Worm (Caenorhabditis elegans) whole organism, young adult: ENCODE results near the gene C08E8.6.
A peak's percentile ranks its signal among the peaks of the same experiment; 100 is the strongest.

Experiments used
- B0019.2 ChIP-seq: fragments of 200-800 bp; sonication (Bioruptor generic); conservative IDR thresholded peaks from 2 replicates; pipeline ENCODE4 v1.3.6; 2022; ENCODE audit warnings: missing genetic modification reagents, missing genetic modification characterization, missing compliant biosample characterization
- B0035.1 ChIP-seq: sonication (generic microtip); optimal IDR thresholded peaks from 2 replicates; lab custom pipeline; 2016; ENCODE audit warnings: missing genetic modification characterization, mild to moderate bottlenecking, missing compliant biosample characterization, missing genotype, missing genetic modification reagents
- B0261.1 ChIP-seq: sonication (generic microtip); optimal IDR thresholded peaks from 2 replicates; lab custom pipeline; 2016; ENCODE audit warnings: mild to moderate bottlenecking, missing genetic modification characterization, moderate library complexity, missing compliant biosample characterization
- B0336.3 ChIP-seq: fragments of 200-800 bp; sonication (Bioruptor generic); IDR thresholded peaks from 2 replicates; pipeline ENCODE4 v1.3.6; 2022; ENCODE audit warnings: missing genetic modification characterization, missing compliant biosample characterization
- F10E7.11 ChIP-seq: sonication (generic microtip); optimal IDR thresholded peaks from 2 replicates; lab custom pipeline; 2017; ENCODE audit warnings: mild to moderate bottlenecking, missing genetic modification characterization, moderate library complexity, missing compliant biosample characterization
- F33H1.4 ChIP-seq: fragments of 200-800 bp; sonication (Bioruptor generic); IDR thresholded peaks from 2 replicates; pipeline ENCODE4 v1.3.6; 2022; ENCODE audit warnings: missing genetic modification reagents, missing genetic modification characterization, missing compliant biosample characterization
- F37B4.10 ChIP-seq: fragments of 200-800 bp; sonication (Bioruptor generic); IDR thresholded peaks from 2 replicates; pipeline ENCODE4 v1.3.6; 2022; ENCODE audit warnings: missing genetic modification characterization, missing compliant biosample characterization
- F57A8.1 ChIP-seq: fragments of 200-800 bp; sonication (Bioruptor generic); optimal IDR thresholded peaks from 2 replicates; lab custom pipeline; 2018; ENCODE audit warnings: mild to moderate bottlenecking, missing genetic modification characterization, moderate library complexity, missing compliant biosample characterization
- K12H6.12 ChIP-seq: fragments of 200-800 bp; sonication (Bioruptor generic); optimal IDR thresholded peaks from 2 replicates; lab custom pipeline; 2018; ENCODE audit warnings: mild to moderate bottlenecking, missing genetic modification characterization, missing compliant biosample characterization
- Y53G8AR.9 ChIP-seq: fragments of 200-800 bp; sonication (Bioruptor generic); conservative IDR thresholded peaks from 2 replicates; pipeline ENCODE4 v1.3.6; 2022; ENCODE audit warnings: missing genetic modification reagents, missing genetic modification characterization, missing compliant biosample characterization
- akir-1 ChIP-seq: fragments of 200-800 bp; sonication (Bioruptor generic); optimal IDR thresholded peaks from 2 replicates; lab custom pipeline; 2018; ENCODE audit warnings: mild to moderate bottlenecking, missing genetic modification characterization, moderate library complexity, missing compliant biosample characterization
- ama-1 ChIP-seq, 3 experiments: fragments of 150-350 bp in 1 of 3; sonication (generic microtip) in 2 of 3; optimal IDR thresholded peaks; 2 replicates each; lab custom pipeline; 2014 to 2018; ENCODE audit warnings: missing biosample characterization in 2 of 3, missing genetic modification characterization in 2 of 3, missing genetic modification reagents in 2 of 3
- aptf-2 ChIP-seq: fragments of 200-800 bp; sonication (Bioruptor generic); conservative IDR thresholded peaks from 2 replicates; pipeline ENCODE4 v1.3.6; 2022; ENCODE audit warnings: missing genetic modification reagents, missing genetic modification characterization, missing compliant biosample characterization
- aptf-3 ChIP-seq: fragments of 200-800 bp; sonication (Bioruptor generic); IDR thresholded peaks from 2 replicates; pipeline ENCODE4 v1.3.6; 2022; ENCODE audit warnings: missing genetic modification characterization, missing compliant biosample characterization
- athp-1 ChIP-seq: sonication (generic microtip); optimal IDR thresholded peaks from 2 replicates; lab custom pipeline; 2017; ENCODE audit warnings: mild to moderate bottlenecking, missing genetic modification characterization, missing compliant biosample characterization
- attf-3 ChIP-seq: fragments of 200-800 bp; sonication (Bioruptor generic); conservative IDR thresholded peaks from 2 replicates; pipeline ENCODE4 v1.3.6; 2022; ENCODE audit warnings: missing genetic modification reagents, missing genetic modification characterization, missing compliant biosample characterization
- attf-5 ChIP-seq: fragments of 200-800 bp; sonication (Bioruptor generic); optimal IDR thresholded peaks from 2 replicates; lab custom pipeline; 2018; ENCODE audit warnings: mild to moderate bottlenecking, missing genetic modification characterization, missing compliant biosample characterization
- ccch-3 ChIP-seq: fragments of 200-800 bp; sonication (Bioruptor generic); optimal IDR thresholded peaks from 2 replicates; lab custom pipeline; 2018; ENCODE audit warnings: mild to moderate bottlenecking, missing genetic modification characterization, missing compliant biosample characterization
- cebp-1 ChIP-seq, 2 experiments: fragments of 200-800 bp in 1 of 2; sonication (Bioruptor generic) in 1 of 2; sonication (generic microtip) in 1 of 2; IDR thresholded peaks in 1 of 2; optimal IDR thresholded peaks in 1 of 2; 2 replicates each; pipeline versions ENCODE4 v1.3.6 to Lab custom; 2017 to 2022; ENCODE audit warnings: missing compliant biosample characterization in 2 of 2, missing genetic modification characterization in 2 of 2, mild to moderate bottlenecking in 1 of 2, missing genetic modification reagents in 1 of 2, moderate library complexity in 1 of 2
- ceh-100 ChIP-seq: fragments of 200-800 bp; sonication (Bioruptor generic); IDR thresholded peaks from 2 replicates; pipeline ENCODE4 v1.3.6; 2022; ENCODE audit warnings: missing genetic modification reagents, missing genetic modification characterization, missing compliant biosample characterization
- chd-7 ChIP-seq: sonication (generic microtip); optimal IDR thresholded peaks from 2 replicates; lab custom pipeline; 2016; ENCODE audit warnings: mild to moderate bottlenecking, missing genetic modification characterization, moderate library complexity, missing compliant biosample characterization
- egl-18 ChIP-seq: fragments of 200-800 bp; sonication (Bioruptor generic); IDR thresholded peaks from 2 replicates; pipeline ENCODE4 v1.3.6; 2022; ENCODE audit warnings: missing genetic modification reagents, missing genetic modification characterization, missing compliant biosample characterization
- egrh-3 ChIP-seq: fragments of 200-800 bp; sonication (Bioruptor generic); IDR thresholded peaks from 2 replicates; pipeline ENCODE4 v1.3.6; 2022; ENCODE audit warnings: missing genetic modification reagents, missing genetic modification characterization, missing compliant biosample characterization
- ekl-4 ChIP-seq: fragments of 200-800 bp; sonication (Bioruptor generic); IDR thresholded peaks from 2 replicates; pipeline ENCODE4 v1.3.6; 2022; ENCODE audit warnings: missing genetic modification reagents, missing genetic modification characterization, missing compliant biosample characterization
- hlh-12 ChIP-seq: sonication (generic microtip); optimal IDR thresholded peaks from 2 replicates; lab custom pipeline; 2016; ENCODE audit warnings: missing genetic modification characterization, missing compliant biosample characterization
- hsf-1 ChIP-seq: fragments of 200-800 bp; sonication (Bioruptor generic); IDR thresholded peaks from 2 replicates; pipeline ENCODE4 v1.3.6; 2022; ENCODE audit warnings: missing genetic modification reagents, missing genetic modification characterization, missing compliant biosample characterization
- let-526 ChIP-seq: fragments of 200-800 bp; sonication (Bioruptor generic); IDR thresholded peaks from 2 replicates; pipeline ENCODE4 v1.3.6; 2022; ENCODE audit warnings: missing genetic modification reagents, missing genetic modification characterization, missing compliant biosample characterization
- mcd-1 ChIP-seq: fragments of 200-800 bp; sonication (Bioruptor generic); IDR thresholded peaks from 2 replicates; pipeline ENCODE4 v1.3.6; 2022; ENCODE audit warnings: missing genetic modification reagents, missing genetic modification characterization, missing compliant biosample characterization
- nfya-1 ChIP-seq: sonication (generic microtip); optimal IDR thresholded peaks from 2 replicates; lab custom pipeline; 2017; ENCODE audit warnings: antibody characterized with exemption, missing compliant biosample characterization, missing genetic modification characterization, borderline replicate concordance; ENCODE audit not compliant: insufficient read depth
- nfyb-1 ChIP-seq: fragments of 200-800 bp; sonication (Bioruptor generic); IDR thresholded peaks from 2 replicates; pipeline ENCODE4 v1.3.6; 2022; ENCODE audit warnings: missing genetic modification reagents, missing genetic modification characterization, missing compliant biosample characterization
- nhr-179 ChIP-seq: sonication (generic microtip); optimal IDR thresholded peaks from 2 replicates; lab custom pipeline; 2016; ENCODE audit warnings: mild to moderate bottlenecking, missing genetic modification characterization, missing compliant biosample characterization
- pbrm-1 ChIP-seq: fragments of 200-800 bp; sonication (Bioruptor generic); IDR thresholded peaks from 2 replicates; pipeline ENCODE4 v1.3.6; 2022; ENCODE audit warnings: missing genetic modification reagents, missing genetic modification characterization, missing compliant biosample characterization
- pha-4 ChIP-seq: fragments of 150-350 bp; sonication (generic microtip); optimal IDR thresholded peaks from 2 replicates; lab custom pipeline; 2014; ENCODE audit warnings: missing biosample characterization, missing genetic modification reagents, missing genetic modification characterization
- rec-8 ChIP-seq, 2 experiments: sonication (generic microtip); optimal IDR thresholded peaks; 2 replicates each; lab custom pipeline; 2016; ENCODE audit warnings: mild to moderate bottlenecking in 2 of 2, missing genetic modification characterization in 2 of 2, missing genetic modification reagents in 2 of 2, missing genotype in 2 of 2, missing biosample characterization in 1 of 2, missing compliant biosample characterization in 1 of 2, moderate library complexity in 1 of 2
- rpc-1 ChIP-seq, 2 experiments: fragments of 150-350 bp in 1 of 2; sonication (generic microtip) in 1 of 2; optimal IDR thresholded peaks; 2 replicates each; lab custom pipeline; 2014 to 2018; ENCODE audit warnings: missing biosample characterization in 1 of 2, missing genetic modification characterization in 1 of 2, missing genetic modification reagents in 1 of 2, missing genotype in 1 of 2
- sdz-38 ChIP-seq: sonication (generic microtip); optimal IDR thresholded peaks from 2 replicates; lab custom pipeline; 2016; ENCODE audit warnings: missing genotype, missing genetic modification characterization, missing compliant biosample characterization
- sea-2 ChIP-seq: fragments of 200-800 bp; sonication (Bioruptor generic); IDR thresholded peaks from 2 replicates; pipeline ENCODE4 v1.3.6; 2022; ENCODE audit warnings: missing genetic modification characterization, missing compliant biosample characterization
- snpc-1.1 ChIP-seq: sonication (generic microtip); optimal IDR thresholded peaks from 2 replicates; lab custom pipeline; 2017; ENCODE audit warnings: missing genetic modification characterization, mild to moderate bottlenecking, missing compliant biosample characterization, antibody characterized with exemption, moderate library complexity, missing genotype, missing genetic modification reagents; ENCODE audit not compliant: insufficient read depth
- snpc-1.3 ChIP-seq: sonication (generic microtip); optimal IDR thresholded peaks from 2 replicates; lab custom pipeline; 2017; ENCODE audit warnings: missing genetic modification characterization, mild to moderate bottlenecking, missing compliant biosample characterization, antibody characterized with exemption, moderate library complexity, missing genotype, missing genetic modification reagents; ENCODE audit not compliant: insufficient read depth
- tbp1 ChIP-seq: fragments of 200-800 bp; sonication (Bioruptor generic); optimal IDR thresholded peaks from 2 replicates; lab custom pipeline; 2018; ENCODE audit warnings: mild to moderate bottlenecking, missing genetic modification characterization, missing compliant biosample characterization
- zfh-2 ChIP-seq: fragments of 200-800 bp; sonication (Bioruptor generic); conservative IDR thresholded peaks from 2 replicates; pipeline ENCODE4 v1.3.6; 2022; ENCODE audit warnings: missing genetic modification reagents, missing genetic modification characterization, missing compliant biosample characterization
- ztf-26 ChIP-seq: sonication (generic microtip); optimal IDR thresholded peaks from 2 replicates; lab custom pipeline; 2017; ENCODE audit warnings: missing genetic modification characterization, missing compliant biosample characterization

Gene C08E8.6

DNA sequence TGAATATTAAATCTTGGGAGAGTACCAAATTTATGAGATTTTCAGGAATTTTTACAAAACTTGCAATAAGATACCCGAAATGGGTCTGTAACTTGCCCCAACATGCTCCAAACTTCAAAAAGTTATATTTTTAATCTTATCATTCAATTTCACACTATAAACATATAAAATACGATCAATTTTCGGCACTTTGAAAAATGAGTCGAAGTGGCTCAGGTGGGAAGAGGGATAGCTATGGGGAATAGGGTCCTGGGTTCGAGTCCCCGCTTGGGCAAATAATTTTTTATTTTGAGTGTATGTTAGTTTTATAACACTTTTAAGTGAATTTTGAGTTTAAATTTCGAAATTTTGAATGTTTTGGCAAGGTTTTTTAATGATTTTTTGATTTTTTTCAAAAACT is 2.8 kb upstream of the C08E8.6 start:
- TF ChIP-seq F57A8.1 (GFP tag; lab: Kevin White, UChicago) (no peak), nfya-1 (no peak), B0035.1 (tag; lab: Kevin White, UChicago) (no peak), pha-4 (tag; lab: Kevin White, UChicago) (no peak), egl-18 (GFP tag; lab: Robert Waterston, UW) (no peak), akir-1 (GFP tag; lab: Kevin White, UChicago) (no peak), tbp1 (GFP tag; lab: Kevin White, UChicago) (peak; percentile 75), pbrm-1 (GFP tag; lab: Robert Waterston, UW) (no peak), F10E7.11 (tag; lab: Kevin White, UChicago) (no peak), sea-2 (GFP tag; lab: Robert Waterston, UW) (no peak), B0019.2 (GFP tag; lab: Robert Waterston, UW) (no peak), rpc-1 (optimal IDR thresholded peaks at IDR 0.05; lab: Kevin White, UChicago) (peak; percentile 43), rpc-1 (tag; optimal IDR thresholded peaks at IDR 0.05; lab: Kevin White, UChicago) (peak; percentile 57), B0261.1 (tag; lab: Kevin White, UChicago) (peak; percentile 30), Y53G8AR.9 (GFP tag; lab: Robert Waterston, UW) (no peak)

- no peak for TF ChIP-seq hsf-1
- TF ChIP-seq rec-8 (tag; optimal IDR thresholded peaks at IDR 0.05; lab: Kevin White, UChicago): no peak
These were observed 3.7 kb downstream of the C08E8.6 start, which contains the start of gene C08E8.9 for ce11 chrV:18364558-18364957. TSS of gene C08E8.9 (plus strand) at chrV:18364858.

ce11 chrV:18362402-18362801 is 5.8 kb downstream of the C08E8.6 start, which contains the start of gene C08E8.1:
TSS of gene C08E8.1 (minus strand) at chrV:18362502.
- TF ChIP-seq K12H6.12 (tag; lab: Kevin White, UChicago) (no peak), let-526 (GFP tag; lab: Robert Waterston, UW) (no peak), mcd-1 (GFP tag; lab: Robert Waterston, UW) (no peak), B0035.1 (tag; lab: Kevin White, UChicago) (no peak), egrh-3 (GFP tag; lab: Robert Waterston, UW) (no peak), egl-18 (GFP tag; lab: Robert Waterston, UW) (no peak), attf-3 (GFP tag; lab: Robert Waterston, UW) (no peak), aptf-2 (GFP tag; lab: Robert Waterston, UW) (no peak), athp-1 (no peak), ceh-100 (GFP tag; lab: Robert Waterston, UW) (no peak), ama-1 (optimal IDR thresholded peaks at IDR 0.05; lab: Kevin White, UChicago) (no peak), ama-1 (GFP tag; optimal IDR thresholded peaks at IDR 0.05; lab: Kevin White, UChicago) (no peak), ztf-26 (tag; lab: Kevin White, UChicago) (no peak), zfh-2 (GFP tag; lab: Robert Waterston, UW) (no peak), ccch-3 (GFP tag; lab: Kevin White, UChicago) (no peak), chd-7 (tag; lab: Kevin White, UChicago) (no peak), nfyb-1 (GFP tag; lab: Robert Waterston, UW) (no peak)

DNA sequence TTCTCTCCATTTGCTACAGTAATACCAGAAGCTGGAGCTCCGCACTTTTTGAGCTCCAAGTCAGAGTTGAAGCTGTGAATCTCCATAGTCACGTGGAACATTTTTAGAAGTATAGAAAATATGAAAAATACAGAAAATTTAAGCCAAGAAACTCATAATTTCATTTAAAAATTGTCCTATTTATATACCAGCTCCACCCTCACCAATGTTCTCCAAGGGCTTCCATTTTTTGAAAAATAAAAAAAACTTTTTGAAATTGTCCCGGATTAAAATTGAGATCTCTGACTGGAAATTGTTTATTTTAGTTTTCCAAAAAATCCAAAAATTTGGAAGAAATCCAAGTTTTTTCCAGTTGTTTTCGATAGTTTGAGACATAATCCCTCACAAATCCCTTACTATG is 8.3 kb downstream of the C08E8.6 start, which contains the start of gene C08E8.5:
Gene C08E8.5, minus strand, starts transcription at position 101 of the 400 bp plus-strand sequence.
- TF ChIP-seq snpc-1.3 (tag; lab: Kevin White, UChicago): no peak
- no peak for TF ChIP-seq attf-3 (GFP tag; lab: Robert Waterston, UW)
- TF ChIP-seq nhr-179 (tag; lab: Kevin White, UChicago): no peak
- TF ChIP-seq cebp-1 (GFP tag; IDR thresholded peaks at IDR 0.05; lab: Robert Waterston, UW): no peak
- TF ChIP-seq cebp-1 (tag; optimal IDR thresholded peaks at IDR 0.05; lab: Kevin White, UChicago): no peak
- TF ChIP-seq attf-5: no peak
- TF ChIP-seq B0035.1 (tag; lab: Kevin White, UChicago): no peak
- no peak for TF ChIP-seq aptf-3 (GFP tag; lab: Robert Waterston, UW)
- TF ChIP-seq sdz-38: no peak
- TF ChIP-seq B0336.3 (GFP tag; lab: Robert Waterston, UW): no peak
- TF ChIP-seq snpc-1.1 (tag; lab: Kevin White, UChicago): no peak
- TF ChIP-seq egrh-3 (GFP tag; lab: Robert Waterston, UW): no peak
- TF ChIP-seq let-526 (GFP tag; lab: Robert Waterston, UW): no peak
- no peak for TF ChIP-seq F33H1.4 (GFP tag; lab: Robert Waterston, UW)
- no peak for TF ChIP-seq hlh-12 (tag; lab: Kevin White, UChicago)
- TF ChIP-seq egl-18 (GFP tag; lab: Robert Waterston, UW): no peak
- TF ChIP-seq ekl-4: no peak
- TF ChIP-seq F37B4.10: no peak
